Worm (Caenorhabditis elegans): ENCODE data around the gene B0416.2.

DNA sequence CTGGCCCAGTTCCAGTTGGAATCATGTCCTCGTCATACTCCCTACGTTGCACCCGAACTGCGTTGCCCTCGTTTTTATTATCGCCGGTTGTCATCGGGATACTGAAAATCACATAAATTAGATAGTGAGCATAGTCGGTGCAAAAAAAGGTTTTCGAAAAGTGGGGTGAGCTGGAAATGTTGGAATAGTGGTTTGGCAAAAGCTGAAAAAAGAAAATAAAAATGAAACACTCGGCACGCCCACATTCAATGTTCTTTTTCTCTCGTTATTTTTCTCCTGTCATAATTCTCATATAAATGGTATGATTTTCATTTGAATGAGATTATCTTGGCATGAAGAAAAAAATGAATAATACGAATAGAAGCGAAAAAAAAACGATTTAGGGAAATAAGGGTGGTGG lies 34.7 kb upstream of the B0416.2 start, which contains the start of gene F18G5.6:
- TF ChIP-seq flt-1 (GFP tag; IDR thresholded peaks at IDR 0.05) (no peak), tab-1 (GFP tag; IDR thresholded peaks at IDR 0.05) (no peak), T22C8.4 (GFP tag; IDR thresholded peaks at IDR 0.05) (no peak), ref-1 (GFP tag; conservative IDR thresholded peaks at IDR 0.05) (no peak), klf-2 (GFP tag; conservative IDR thresholded peaks at IDR 0.05) (no peak)

Data from whole organism, midembryonic.